Worm (Caenorhabditis elegans): Measurements from ENCODE around the gene zip-9.

zip-9 gene

DNA sequence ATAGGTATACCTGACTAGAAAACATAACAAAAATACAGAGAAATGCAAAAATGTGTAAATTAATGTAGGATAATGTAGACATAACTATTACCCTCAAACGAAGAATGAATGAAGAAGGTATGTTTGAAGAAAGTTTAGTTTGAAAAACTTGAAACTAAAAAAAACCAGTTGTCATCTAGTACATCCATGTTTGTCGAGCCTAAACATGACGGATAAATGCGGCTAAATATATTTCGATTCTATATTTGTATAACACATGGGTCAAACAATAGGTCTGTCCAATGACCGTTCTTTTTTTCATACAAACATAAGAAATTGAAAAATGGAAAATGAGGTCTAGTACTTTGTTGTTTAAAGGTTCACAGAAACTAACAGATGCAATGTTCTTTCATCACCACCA lies 27.8 kb downstream of the zip-9 start, which contains the start of gene F17C11.22:
Gene F17C11.22 (minus strand): TSS at position 101 of the 400 bp plus-strand sequence.
- TF ChIP-seq C06A6.2 (GFP tag; conservative IDR thresholded peaks at IDR 0.05) (no peak), F57A8.1 (GFP tag; optimal IDR thresholded peaks at IDR 0.05) (no peak), Y79H2A.3 (GFP tag; conservative IDR thresholded peaks at IDR 0.05) (no peak), aptf-2 (GFP tag; conservative IDR thresholded peaks at IDR 0.05) (no peak), F49E8.2 (tag; optimal IDR thresholded peaks at IDR 0.05; ENCODE audit: insufficient read depth) (no peak), mel-28 (tag; optimal IDR thresholded peaks at IDR 0.05; ENCODE audit: borderline replicate concordance) (no peak), cebp-1 (GFP tag; IDR thresholded peaks at IDR 0.05) (no peak), cebp-1 (tag; optimal IDR thresholded peaks at IDR 0.05) (no peak), sptf-2 (GFP tag; optimal IDR thresholded peaks at IDR 0.05) (no peak), bed-1 (GFP tag; IDR thresholded peaks at IDR 0.05) (no peak), somi-1 (GFP tag; optimal IDR thresholded peaks at IDR 0.05) (no peak), nfya-1 (tag; optimal IDR thresholded peaks at IDR 0.05; ENCODE audit: borderline replicate concordance, insufficient read depth) (no peak), dpl-1 (GFP tag; optimal IDR thresholded peaks at IDR 0.05) (no peak), Y67H2A.10 (GFP tag; conservative IDR thresholded peaks at IDR 0.05) (no peak), lin-26 (GFP tag; IDR thresholded peaks at IDR 0.05) (no peak)

DNA sequence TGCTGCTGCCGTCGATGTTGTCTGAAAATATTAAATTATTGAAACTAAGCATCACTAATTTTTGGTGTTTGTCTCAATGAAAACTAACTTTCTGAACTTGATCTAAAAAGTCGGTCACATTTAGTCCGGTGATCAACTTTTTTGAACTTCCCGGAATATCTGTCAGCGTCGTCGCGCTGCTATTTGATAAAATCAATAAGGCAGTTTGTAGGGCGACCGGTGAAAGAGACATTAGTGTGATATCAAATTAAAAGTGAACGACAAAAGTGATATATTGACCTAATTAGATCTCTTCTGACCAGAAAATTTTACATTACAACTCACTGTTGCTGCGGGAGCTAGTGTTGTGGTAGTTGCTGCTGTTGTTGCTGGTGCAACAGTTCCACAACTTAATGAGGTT lies 28.7 kb downstream of the zip-9 start:
- TF ChIP-seq B0261.1 (tag; optimal IDR thresholded peaks at IDR 0.05) (no peak), ZK185.1 (tag; optimal IDR thresholded peaks at IDR 0.05; ENCODE audit: poor library complexity, severe bottlenecking) (no peak), him-1 (tag; optimal IDR thresholded peaks at IDR 0.05) (no peak), ceh-27 (GFP tag; optimal IDR thresholded peaks at IDR 0.05) (no peak), Y67H2A.10 (GFP tag; conservative IDR thresholded peaks at IDR 0.05) (no peak), dox-1 (GFP tag; IDR thresholded peaks at IDR 0.05) (no peak), Y53F4B.3 (GFP tag; IDR thresholded peaks at IDR 0.05) (no peak), ceh-79 (tag; optimal IDR thresholded peaks at IDR 0.05) (no peak)

DNA sequence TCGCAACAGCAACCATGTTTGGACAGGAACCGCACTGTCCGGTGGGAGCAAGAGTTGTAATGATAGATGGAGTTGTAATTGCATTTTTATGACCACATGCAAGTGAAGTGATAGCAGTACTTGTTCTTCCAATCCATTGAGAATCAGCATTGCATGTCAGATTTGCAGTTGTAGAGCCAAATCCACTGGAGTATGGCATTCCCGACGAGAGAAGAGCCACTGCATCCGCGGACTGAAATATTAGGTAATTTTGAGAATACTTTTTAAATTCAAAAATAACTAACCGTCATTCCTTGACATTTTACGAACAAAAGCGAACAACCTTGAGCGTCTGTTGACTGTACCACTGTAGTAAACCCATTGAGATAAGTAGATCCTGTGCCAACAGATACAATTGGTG lies 32.8 kb downstream of the zip-9 start:
- TF ChIP-seq repo-1 (tag; optimal IDR thresholded peaks at IDR 0.05) = no peak

DNA sequence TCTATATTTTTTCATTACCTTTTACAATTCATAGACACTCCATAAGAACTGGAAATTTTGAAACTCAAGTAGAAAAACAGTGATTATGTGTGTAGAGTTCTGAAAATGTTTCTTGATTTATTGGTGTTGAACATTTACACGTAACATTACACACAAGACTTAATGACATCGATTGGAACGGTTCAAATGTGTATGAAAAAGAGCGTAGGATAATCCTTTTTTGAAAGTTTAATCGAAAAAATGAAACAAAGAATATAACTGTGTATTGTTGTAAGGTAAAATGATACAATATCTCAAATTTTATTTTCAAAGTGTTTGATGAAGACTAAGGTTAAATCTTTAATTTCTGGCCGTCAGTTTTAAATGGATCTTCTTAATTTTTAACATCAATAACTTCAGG lies 38.9 kb downstream of the zip-9 start, which contains the start of gene fig-1:
Gene fig-1 (minus strand): TSS at position 101 of the 400 bp plus-strand sequence.
- no peak for TF ChIP-seq hlh-26 (GFP tag; conservative IDR thresholded peaks at IDR 0.05)
- TF ChIP-seq F10E7.11 (tag; optimal IDR thresholded peaks at IDR 0.05) = no peak
- TF ChIP-seq bed-2 (GFP tag; IDR thresholded peaks at IDR 0.05) = no peak
- no peak for TF ChIP-seq madf-8 (GFP tag; conservative IDR thresholded peaks at IDR 0.05)
- no peak for TF ChIP-seq lin-35 (GFP tag; optimal IDR thresholded peaks at IDR 0.05)
- TF ChIP-seq egrh-3 (GFP tag; IDR thresholded peaks at IDR 0.05) = no peak
- TF ChIP-seq egl-18 (GFP tag; IDR thresholded peaks at IDR 0.05) = no peak
- TF ChIP-seq somi-1 (GFP tag; optimal IDR thresholded peaks at IDR 0.05) = no peak
- no peak for TF ChIP-seq cebp-1 (GFP tag; IDR thresholded peaks at IDR 0.05)
- no peak for TF ChIP-seq cebp-1 (tag; optimal IDR thresholded peaks at IDR 0.05)
- TF ChIP-seq K11D2.4 (GFP tag; IDR thresholded peaks at IDR 0.05) = no peak
- TF ChIP-seq lin-26 (GFP tag; IDR thresholded peaks at IDR 0.05) = no peak
- no peak for TF ChIP-seq nfya-2 (GFP tag; IDR thresholded peaks at IDR 0.05)
- TF ChIP-seq T07F8.4 (tag; optimal IDR thresholded peaks at IDR 0.05) = no peak
- TF ChIP-seq lag-1 (GFP tag; IDR thresholded peaks at IDR 0.05) = no peak
- no peak for TF ChIP-seq C17E4.6 (GFP tag; IDR thresholded peaks at IDR 0.05)
- no peak for TF ChIP-seq ets-4 (GFP tag; optimal IDR thresholded peaks at IDR 0.05)
- TF ChIP-seq die-1 (tag; optimal IDR thresholded peaks at IDR 0.05) = no peak
- no peak for TF ChIP-seq fkh-3 (tag; optimal IDR thresholded peaks at IDR 0.05)
- TF ChIP-seq nfyb-1 (GFP tag; IDR thresholded peaks at IDR 0.05) = no peak
- TF ChIP-seq cebp-2 (GFP tag; IDR thresholded peaks at IDR 0.05) = no peak

All from whole organism, young adult.